Worm (Caenorhabditis elegans) whole organism, young adult: Measurements from ENCODE around the gene K05G3.2.

Experiments used
- ceh-58 ChIP-seq: fragments of 200-800 bp; sonication (Bioruptor generic); IDR thresholded peaks from 2 replicates; pipeline ENCODE4 v1.3.6; 2022; ENCODE audit warnings: missing genetic modification characterization, missing compliant biosample characterization
- dox-1 ChIP-seq: fragments of 200-800 bp; sonication (Bioruptor generic); IDR thresholded peaks from 2 replicates; pipeline ENCODE4 v1.3.6; 2022; ENCODE audit warnings: missing genetic modification reagents, missing genetic modification characterization, missing compliant biosample characterization
- ets-4 ChIP-seq: fragments of 200-800 bp; sonication (Bioruptor generic); optimal IDR thresholded peaks from 2 replicates; lab custom pipeline; 2018; ENCODE audit warnings: mild to moderate bottlenecking, missing genetic modification characterization, missing compliant biosample characterization
- him-1 ChIP-seq: sonication (generic microtip); optimal IDR thresholded peaks from 2 replicates; lab custom pipeline; 2016; ENCODE audit warnings: missing genotype, missing genetic modification reagents, missing genetic modification characterization, missing compliant biosample characterization
- lin-35 ChIP-seq, 3 experiments: fragments of 150-350 bp in 2 of 3; sonication (generic microtip) in 1 of 3; optimal IDR thresholded peaks; 2 replicates each; lab custom pipeline; 2014 to 2018; ENCODE audit warnings: missing biosample characterization in 3 of 3, missing genetic modification characterization in 3 of 3, missing genetic modification reagents in 3 of 3
- nfya-2 ChIP-seq: fragments of 200-800 bp; sonication (Bioruptor generic); IDR thresholded peaks from 2 replicates; pipeline ENCODE4 v1.3.6; 2022; ENCODE audit warnings: missing genetic modification reagents, missing genetic modification characterization, missing compliant biosample characterization
- unc-130 ChIP-seq: sonication (generic microtip); optimal IDR thresholded peaks from 2 replicates; lab custom pipeline; 2016; ENCODE audit warnings: missing genetic modification reagents, missing genetic modification characterization, missing compliant biosample characterization

- TF ChIP-seq ets-4 (GFP tag; lab: Kevin White, UChicago) (no peak), lin-35 (GFP tag; optimal IDR thresholded peaks at IDR 0.05; lab: Kevin White, UChicago) (no peak), nfya-2 (GFP tag; lab: Robert Waterston, UW) (no peak), unc-130 (GFP tag; lab: Kevin White, UChicago) (no peak), him-1 (tag; lab: Kevin White, UChicago) (no peak), dox-1 (GFP tag; lab: Robert Waterston, UW) (no peak), ceh-58 (GFP tag; lab: Robert Waterston, UW) (no peak)
Measured at ce11 chrX:16457113-16457512, 37.6 kb upstream of the K05G3.2 start.
